Fruit fly (Drosophila melanogaster): Measurements from ENCODE around the gene Hr39.

Hr39 gene

dm6 chr2L:21198633-21199264 is 38.3 kb upstream of the Hr39 start, which contains the start of gene Ret:
TSS of gene Ret (minus strand) at chr2L:21198762.
- TF ChIP-seq CG32264 (GFP tag; optimal IDR thresholded peaks at IDR 0.05) (no peak), h (GFP tag; optimal IDR thresholded peaks at IDR 0.05) (no peak), pan (optimal IDR thresholded peaks at IDR 0.05) (no peak), HLH106 (tag; optimal IDR thresholded peaks at IDR 0.05) (no peak), brk (GFP tag; optimal IDR thresholded peaks at IDR 0.05) (no peak), Dif (GFP tag; optimal IDR thresholded peaks at IDR 0.05; ENCODE audit: partially characterized antibody) (no peak), CrebA (GFP tag; optimal IDR thresholded peaks at IDR 0.05; ENCODE audit: borderline replicate concordance) (no peak), Abd-B (GFP tag; optimal IDR thresholded peaks at IDR 0.05) (no peak), fru (GFP tag; optimal IDR thresholded peaks at IDR 0.05) (no peak), Sp1 (GFP tag; optimal IDR thresholded peaks at IDR 0.05) (no peak), br (GFP tag; optimal IDR thresholded peaks at IDR 0.05) (no peak), Hr78 (GFP tag; optimal IDR thresholded peaks at IDR 0.05) (no peak), N (GFP tag; optimal IDR thresholded peaks at IDR 0.05) (no peak), Hr83 (GFP tag; optimal IDR thresholded peaks at IDR 0.05; ENCODE audit: poor library complexity, severe bottlenecking) (no peak)

- TF ChIP-seq Dfd (GFP tag; optimal IDR thresholded peaks at IDR 0.05) (peak; percentile 16), Vsx2 (GFP tag; optimal IDR thresholded peaks at IDR 0.05; ENCODE audit: partially characterized antibody) (no peak), tai (GFP tag; optimal IDR thresholded peaks at IDR 0.05) (no peak)
These were observed 36.8 kb upstream of the Hr39 start, which contains the start of gene CG31624 for dm6 chr2L:21200275-21200674. TSS of gene CG31624 (minus strand) at chr2L:21200375.

- TF ChIP-seq dsf (GFP tag; optimal IDR thresholded peaks at IDR 0.05; ENCODE audit: borderline replicate concordance), result no peak
- no peak for TF ChIP-seq pan (optimal IDR thresholded peaks at IDR 0.05)
- no peak for TF ChIP-seq dl (GFP tag; optimal IDR thresholded peaks at IDR 0.05; ENCODE audit: insufficient read depth in 1 of 2, partially characterized antibody in 2 of 2)
- TF ChIP-seq ey (GFP tag; optimal IDR thresholded peaks at IDR 0.05), result no peak
- TF ChIP-seq dmrt93B (GFP tag; optimal IDR thresholded peaks at IDR 0.05), result no peak
- TF ChIP-seq brk (GFP tag; optimal IDR thresholded peaks at IDR 0.05), result no peak
- TF ChIP-seq sage (GFP tag; optimal IDR thresholded peaks at IDR 0.05), result no peak
- TF ChIP-seq psq (GFP tag; optimal IDR thresholded peaks at IDR 0.05), result no peak
- no peak for TF ChIP-seq Vsx2 (GFP tag; optimal IDR thresholded peaks at IDR 0.05; ENCODE audit: partially characterized antibody)
- TF ChIP-seq rgr (GFP tag; optimal IDR thresholded peaks at IDR 0.05), result no peak
- TF ChIP-seq Sp1 (GFP tag; optimal IDR thresholded peaks at IDR 0.05), result no peak
- TF ChIP-seq Myc (optimal IDR thresholded peaks at IDR 0.05), result no peak
- no peak for TF ChIP-seq CG32264 (GFP tag; optimal IDR thresholded peaks at IDR 0.05)
- TF ChIP-seq woc (GFP tag; optimal IDR thresholded peaks at IDR 0.05), result no peak
- no peak for TF ChIP-seq jim (GFP tag; optimal IDR thresholded peaks at IDR 0.05)
- TF ChIP-seq HLH106 (tag; optimal IDR thresholded peaks at IDR 0.05), result no peak
- TF ChIP-seq h (GFP tag; optimal IDR thresholded peaks at IDR 0.05), result no peak
These were observed 34.3 kb upstream of the Hr39 start, which contains the start of gene CG31988 for dm6 chr2L:21202702-21203101. TSS of gene CG31988 (minus strand) at chr2L:21202802.

dm6 chr2L:21206193-21206592 is 30.9 kb upstream of the Hr39 start, which contains the start of gene clumsy:
TSS of gene clumsy (plus strand) at chr2L:21206493.
- TF ChIP-seq Hnf4 (GFP tag; optimal IDR thresholded peaks at IDR 0.05) (no peak), Sp1 (GFP tag; optimal IDR thresholded peaks at IDR 0.05) (no peak), Hr78 (GFP tag; optimal IDR thresholded peaks at IDR 0.05) (no peak), Abd-B (GFP tag; optimal IDR thresholded peaks at IDR 0.05) (no peak), sage (GFP tag; optimal IDR thresholded peaks at IDR 0.05) (no peak), Hr83 (GFP tag; optimal IDR thresholded peaks at IDR 0.05; ENCODE audit: poor library complexity, severe bottlenecking) (no peak), usp (GFP tag; optimal IDR thresholded peaks at IDR 0.05) (no peak), Dif (GFP tag; optimal IDR thresholded peaks at IDR 0.05; ENCODE audit: partially characterized antibody) (no peak), tai (GFP tag; optimal IDR thresholded peaks at IDR 0.05) (no peak)

dm6 chr2L:21214961-21215362 is 22.1 kb upstream of the Hr39 start:
- TF ChIP-seq br (GFP tag; optimal IDR thresholded peaks at IDR 0.05), result peak; percentile 66
- peak; percentile 44 for TF ChIP-seq Mio (GFP tag; optimal IDR thresholded peaks at IDR 0.05)
- peak; percentile 60 for TF ChIP-seq Dif (GFP tag; optimal IDR thresholded peaks at IDR 0.05; ENCODE audit: partially characterized antibody)
- peak; percentile 2 for TF ChIP-seq N (GFP tag; optimal IDR thresholded peaks at IDR 0.05)
- peak; percentile 80 for TF ChIP-seq tai (GFP tag; optimal IDR thresholded peaks at IDR 0.05)
- TF ChIP-seq Jra (GFP tag; optimal IDR thresholded peaks at IDR 0.05), result peak; percentile 48
- no peak for TF ChIP-seq Hr78 (GFP tag; optimal IDR thresholded peaks at IDR 0.05)
- peak; percentile 4 for TF ChIP-seq Hr83 (GFP tag; optimal IDR thresholded peaks at IDR 0.05; ENCODE audit: poor library complexity, severe bottlenecking)
- TF ChIP-seq h (GFP tag; optimal IDR thresholded peaks at IDR 0.05), result peak; percentile 83
- TF ChIP-seq rgr (GFP tag; optimal IDR thresholded peaks at IDR 0.05), result peak; percentile 62
- TF ChIP-seq OdsH (GFP tag; optimal IDR thresholded peaks at IDR 0.05), result peak; percentile 65
- peak; percentile 90 for TF ChIP-seq fru (GFP tag; optimal IDR thresholded peaks at IDR 0.05)
- TF ChIP-seq jim (GFP tag; optimal IDR thresholded peaks at IDR 0.05), result peak; percentile 67
- peak; percentile 78 for TF ChIP-seq Vsx2 (GFP tag; optimal IDR thresholded peaks at IDR 0.05; ENCODE audit: partially characterized antibody)
- TF ChIP-seq CG32264 (GFP tag; optimal IDR thresholded peaks at IDR 0.05), result no peak
- TF ChIP-seq Abd-B (GFP tag; optimal IDR thresholded peaks at IDR 0.05), result no peak
- TF ChIP-seq sage (GFP tag; optimal IDR thresholded peaks at IDR 0.05), result no peak
- peak in 1 of 2 experiments; percentile 15 for TF ChIP-seq dl (GFP tag; optimal IDR thresholded peaks at IDR 0.05; ENCODE audit: insufficient read depth in 1 of 2, partially characterized antibody in 2 of 2)
- no peak for TF ChIP-seq pan (optimal IDR thresholded peaks at IDR 0.05)
- no peak for TF ChIP-seq usp (GFP tag; optimal IDR thresholded peaks at IDR 0.05)
- no peak for TF ChIP-seq lola (GFP tag; optimal IDR thresholded peaks at IDR 0.05)
- TF ChIP-seq Rel (GFP tag; optimal IDR thresholded peaks at IDR 0.05), result no peak
- peak; percentile 44 for TF ChIP-seq Rel (tag; optimal IDR thresholded peaks at IDR 0.05)
- TF ChIP-seq Dfd (GFP tag; optimal IDR thresholded peaks at IDR 0.05), result no peak
- peak; percentile 44 for TF ChIP-seq woc (GFP tag; optimal IDR thresholded peaks at IDR 0.05)
- no peak for TF ChIP-seq dsf (GFP tag; optimal IDR thresholded peaks at IDR 0.05; ENCODE audit: borderline replicate concordance)
- peak; percentile 54 for TF ChIP-seq Myc (optimal IDR thresholded peaks at IDR 0.05)
- peak in 1 of 2 experiments; percentile 74 for TF ChIP-seq foxo (GFP tag; optimal IDR thresholded peaks at IDR 0.05)

All from whole organism, wandering third instar larva.